Worm (Caenorhabditis elegans) whole organism, dauer: ENCODE measurements around the gene F32D1.7.
"Not testable (repeated sequence)": the region's sequence is repeated elsewhere in the genome, so short reads cannot be mapped to it uniquely, and the experiment has no call there.

Experiments used
- unc-62 ChIP-seq: sonication (generic microtip); optimal IDR thresholded peaks from 2 replicates; lab custom pipeline; 2017; ENCODE audit warnings: missing biosample characterization, missing genetic modification reagents, missing genetic modification characterization

The F32D1.7 gene

ce11 chrV:4360018-4360417 is 16.0 kb downstream of the F32D1.7 start:
- TF ChIP-seq unc-62 (GFP tag; lab: Kevin White, UChicago): no peak

ce11 chrV:4359127-4359526 is 16.8 kb downstream of the F32D1.7 start:
- TF ChIP-seq unc-62 (GFP tag; lab: Kevin White, UChicago): no peak

- TF ChIP-seq unc-62 (GFP tag; lab: Kevin White, UChicago): no peak
These were observed 18.6 kb downstream of the F32D1.7 start for ce11 chrV:4357369-4357768.

- TF ChIP-seq unc-62 (GFP tag; lab: Kevin White, UChicago): no peak
These were observed 19.8 kb downstream of the F32D1.7 start for ce11 chrV:4356047-4356612.

ce11 chrV:4346799-4347198 is 29.2 kb downstream of the F32D1.7 start, which contains the start of gene mcm-7:
Gene mcm-7 (plus strand): TSS chrV:4347166.
- no peak for TF ChIP-seq unc-62 (GFP tag; lab: Kevin White, UChicago)

- no peak for TF ChIP-seq unc-62 (GFP tag; lab: Kevin White, UChicago)
These were observed 29.6 kb downstream of the F32D1.7 start, which contains the start of gene hpo-18 for ce11 chrV:4346325-4346724. Gene hpo-18 (minus strand): TSS chrV:4346425.

- no peak for TF ChIP-seq unc-62 (GFP tag; lab: Kevin White, UChicago)
These were observed 30.3 kb downstream of the F32D1.7 start, which contains the start of gene figl-1 for ce11 chrV:4345714-4346113. Gene figl-1 (minus strand): TSS chrV:4345999.

- TF ChIP-seq unc-62 (GFP tag; lab: Kevin White, UChicago): no peak
These were observed 34.2 kb downstream of the F32D1.7 start for ce11 chrV:4341736-4342135.

- TF ChIP-seq unc-62 (GFP tag; lab: Kevin White, UChicago): no peak
These were observed 34.8 kb downstream of the F32D1.7 start, which contains the start of gene glrx-3 for ce11 chrV:4341208-4341607. Gene glrx-3 (minus strand): TSS chrV:4341308.

ce11 chrV:4339479-4339878 is 36.5 kb downstream of the F32D1.7 start:
- TF ChIP-seq unc-62 (GFP tag; lab: Kevin White, UChicago): no peak

- not testable (repeated sequence) for TF ChIP-seq unc-62 (GFP tag; lab: Kevin White, UChicago)
These were observed 39.5 kb downstream of the F32D1.7 start, which contains the start of gene irld-1 for ce11 chrV:4336462-4336861. Gene irld-1 (plus strand): TSS chrV:4336762.

ce11 chrV:4332450-4332849 is 43.5 kb downstream of the F32D1.7 start, which contains the start of gene oac-12:
Gene oac-12 (minus strand): TSS chrV:4332550.
- no peak for TF ChIP-seq unc-62 (GFP tag; lab: Kevin White, UChicago)

ce11 chrV:4330820-4331219 is 45.2 kb downstream of the F32D1.7 start:
- no peak for TF ChIP-seq unc-62 (GFP tag; lab: Kevin White, UChicago)

- TF ChIP-seq unc-62 (GFP tag; lab: Kevin White, UChicago): no peak
These were observed 49.1 kb downstream of the F32D1.7 start, which contains the start of gene D2063.1 for ce11 chrV:4326841-4327240. Gene D2063.1 (plus strand): TSS chrV:4327121.

- TF ChIP-seq unc-62 (GFP tag; lab: Kevin White, UChicago): no peak
These were observed 50.6 kb downstream of the F32D1.7 start, which contains the start of gene nhr-125 for ce11 chrV:4325415-4325814. Gene nhr-125 (minus strand): TSS chrV:4325515.
